Worm (Caenorhabditis elegans) whole organism, L4/young adult: Measurements from ENCODE around the gene math-33.

Source experiments
- W03F9.2 ChIP-seq: fragments of 150-350 bp; optimal IDR thresholded peaks from 2 replicates; lab custom pipeline; 2014; ENCODE audit warnings: missing biosample characterization, missing genetic modification characterization
- him-1 ChIP-seq: sonication (generic microtip); optimal IDR thresholded peaks from 2 replicates; lab custom pipeline; 2016; ENCODE audit warnings: missing genotype, missing genetic modification reagents, missing genetic modification characterization, missing compliant biosample characterization

ce11 chrV:11133516-11133915 lies 19.8 kb downstream of the math-33 start:
- no peak for TF ChIP-seq W03F9.2
- TF ChIP-seq him-1 (tag; lab: Kevin White, UChicago), result no peak
